Fruit fly (Drosophila melanogaster): Measurements from ENCODE around the gene Sfp36F.

The Sfp36F gene

dm6 chr2L:18328737-18329136 lies 36.4 kb downstream of the Sfp36F start:
- TF ChIP-seq D (optimal IDR thresholded peaks at IDR 0.05) (no peak), D (GFP tag; optimal IDR thresholded peaks at IDR 0.05) (peak; percentile 29), CG6272 (GFP tag; IDR thresholded peaks at IDR 0.05) (0 out of 2 replicates have a peak, but pooled peaks have one; percentile 33), CG7556 (GFP tag; optimal IDR thresholded peaks at IDR 0.05) (peak; percentile 30), fd102C (GFP tag; optimal IDR thresholded peaks at IDR 0.05) (no peak), Fer3 (tag; optimal IDR thresholded peaks at IDR 0.05) (peak; percentile 37), tgo (GFP tag; IDR thresholded peaks at IDR 0.05) (peak; percentile 62), CG4820 (GFP tag; optimal IDR thresholded peaks at IDR 0.05) (no peak), CG6254 (GFP tag; optimal IDR thresholded peaks at IDR 0.05) (peak; percentile 48), CG32767 (GFP tag; IDR thresholded peaks at IDR 0.05) (peak; percentile 17; the same call in 1 of the 2 replicates), Bteb2 (GFP tag; optimal IDR thresholded peaks at IDR 0.05) (peak; percentile 23), Meics (GFP tag; optimal IDR thresholded peaks at IDR 0.05) (no peak), dpn (GFP tag; optimal IDR thresholded peaks at IDR 0.05) (peak; percentile 19 to 47), ind (GFP tag; optimal IDR thresholded peaks at IDR 0.05) (peak; percentile 59), unpg (GFP tag; optimal IDR thresholded peaks at IDR 0.05) (peak; percentile 60), Hr51 (GFP tag; optimal IDR thresholded peaks at IDR 0.05) (peak in 1 of 2 experiments; percentile 41), CG7839 (tag; optimal IDR thresholded peaks at IDR 0.05) (peak; percentile 26), pnt (GFP tag; optimal IDR thresholded peaks at IDR 0.05) (peak; percentile 47), CG8290 (GFP tag; optimal IDR thresholded peaks at IDR 0.05) (no peak), CG8290 (tag; optimal IDR thresholded peaks at IDR 0.05) (peak in 1 of 2 experiments; percentile 59), slp2 (GFP tag; optimal IDR thresholded peaks at IDR 0.05) (peak; percentile 32), H15 (GFP tag; IDR thresholded peaks at IDR 0.05) (0 out of 3 replicates have a peak, but pooled peaks have one; percentile 41), CG7786 (GFP tag; optimal IDR thresholded peaks at IDR 0.05) (peak; percentile 44), lab (GFP tag; optimal IDR thresholded peaks at IDR 0.05) (peak; percentile 50), vvl (GFP tag; IDR thresholded peaks at IDR 0.05) (peak; percentile 77), Nf-YC (tag; optimal IDR thresholded peaks at IDR 0.05) (no peak), fd3F (GFP tag; optimal IDR thresholded peaks at IDR 0.05) (no peak), CG7271 (tag; optimal IDR thresholded peaks at IDR 0.05) (no peak), ci (GFP tag; IDR thresholded peaks at IDR 0.05) (peak; percentile 79; the same call in 2 of the 3 replicates), CG2712 (tag; optimal IDR thresholded peaks at IDR 0.05) (peak; percentile 48), CG31441 (GFP tag; IDR thresholded peaks at IDR 0.05) (peak; percentile 28; the same call in 1 of the 2 replicates), org-1 (GFP tag; optimal IDR thresholded peaks at IDR 0.05) (peak; percentile 56), CG9876 (GFP tag; optimal IDR thresholded peaks at IDR 0.05) (no peak), CG17912 (GFP tag; optimal IDR thresholded peaks at IDR 0.05) (no peak), bowl (GFP tag; IDR thresholded peaks at IDR 0.05) (no peak), CG6683 (GFP tag; optimal IDR thresholded peaks at IDR 0.05) (no peak), Atf-2 (GFP tag; optimal IDR thresholded peaks at IDR 0.05) (peak; percentile 8), CG12391 (tag; optimal IDR thresholded peaks at IDR 0.05) (peak; percentile 49), pum (GFP tag; optimal IDR thresholded peaks at IDR 0.05) (peak; percentile 15), CG1024 (GFP tag; IDR thresholded peaks at IDR 0.05) (peak; percentile 32; the same call in 1 of the 2 replicates), CG18764 (GFP tag; optimal IDR thresholded peaks at IDR 0.05) (no peak), jigr1 (GFP tag; IDR thresholded peaks at IDR 0.05) (0 out of 3 replicates have a peak, but pooled peaks have one; percentile 49), sc (optimal IDR thresholded peaks at IDR 0.05) (no peak), sc (GFP tag; optimal IDR thresholded peaks at IDR 0.05) (peak; percentile 54), CG17385 (GFP tag; optimal IDR thresholded peaks at IDR 0.05) (peak; percentile 51), Dfd (GFP tag; optimal IDR thresholded peaks at IDR 0.05) (no peak), BtbVII (GFP tag; optimal IDR thresholded peaks at IDR 0.05) (no peak), chn (GFP tag; optimal IDR thresholded peaks at IDR 0.05) (peak; percentile 17), sr (GFP tag; IDR thresholded peaks at IDR 0.05) (peak; percentile 29; the same call in 1 of the 3 replicates), salm (tag; optimal IDR thresholded peaks at IDR 0.05) (peak; percentile 20), CG12744 (GFP tag; optimal IDR thresholded peaks at IDR 0.05) (no peak), CG11247 (GFP tag; IDR thresholded peaks at IDR 0.05) (0 out of 2 replicates have a peak, but pooled peaks have one; percentile 52)
